Fruit fly (Drosophila melanogaster) whole organism, prepupa: ENCODE measurements around the gene CG17271.

Experiments
- Blimp-1 ChIP-seq: fragments of 200-800 bp; sonication (Bioruptor generic); optimal IDR thresholded peaks from 3 replicates; lab custom pipeline; 2017; ENCODE audit warnings: missing biosample characterization, missing genetic modification characterization, mild to moderate bottlenecking, moderate library complexity, missing genetic modification reagents
- CG10631 ChIP-seq: fragments of 200-800 bp; sonication (Bioruptor generic); optimal IDR thresholded peaks from 2 replicates; lab custom pipeline; 2016; ENCODE audit warnings: missing biosample characterization, missing genetic modification characterization
- CG10669 ChIP-seq: fragments of 200-800 bp; sonication (Bioruptor generic); optimal IDR thresholded peaks from 3 replicates; lab custom pipeline; 2018; ENCODE audit warnings: missing biosample characterization, mild to moderate bottlenecking, missing genetic modification characterization, moderate library complexity
- CG11762 ChIP-seq: fragments of 200-800 bp; sonication (Bioruptor generic); optimal IDR thresholded peaks from 3 replicates; lab custom pipeline; 2016; ENCODE audit warnings: missing biosample characterization, missing genetic modification characterization; ENCODE audit not compliant: insufficient read depth
- CG11902 ChIP-seq: fragments of 200-800 bp; sonication (Bioruptor generic); optimal IDR thresholded peaks from 3 replicates; lab custom pipeline; 2016; ENCODE audit warnings: missing biosample characterization, missing genetic modification characterization
- CG15336 ChIP-seq: fragments of 200-800 bp; sonication (Bioruptor generic); IDR thresholded peaks from 2 replicates; pipeline ENCODE4 v1.3.6; 2022; ENCODE audit warnings: missing biosample characterization, missing genetic modification characterization
- CG1621 ChIP-seq: fragments of 200-800 bp; sonication (Bioruptor generic); optimal IDR thresholded peaks from 3 replicates; lab custom pipeline; 2018; ENCODE audit warnings: missing biosample characterization, mild to moderate bottlenecking, missing genetic modification characterization
- CG16779 ChIP-seq: fragments of 200-800 bp; sonication (Bioruptor generic); optimal IDR thresholded peaks from 3 replicates; lab custom pipeline; 2017; ENCODE audit warnings: missing biosample characterization, mild to moderate bottlenecking, missing genetic modification characterization
- CG3032 ChIP-seq: fragments of 200-800 bp; optimal IDR thresholded peaks from 2 replicates; lab custom pipeline; 2019; ENCODE audit warnings: missing biosample characterization, mild to moderate bottlenecking, missing genetic modification characterization, moderate library complexity
- CG31627 ChIP-seq: fragments of 200-800 bp; sonication (Bioruptor generic); optimal IDR thresholded peaks from 3 replicates; lab custom pipeline; 2016; ENCODE audit warnings: missing biosample characterization, missing genetic modification characterization
- CG32006 ChIP-seq: fragments of 200-800 bp; sonication (Bioruptor generic); optimal IDR thresholded peaks from 3 replicates; lab custom pipeline; 2017; ENCODE audit warnings: missing biosample characterization, mild to moderate bottlenecking, missing genetic modification characterization
- CG34406 ChIP-seq: fragments of 200-800 bp; sonication (Bioruptor generic); optimal IDR thresholded peaks from 3 replicates; lab custom pipeline; 2016; ENCODE audit warnings: missing biosample characterization, missing genetic modification characterization
- CG3919 ChIP-seq: fragments of 200-800 bp; sonication (Bioruptor generic); optimal IDR thresholded peaks from 3 replicates; lab custom pipeline; 2016; ENCODE audit warnings: missing biosample characterization, missing genetic modification characterization
- CG4318 ChIP-seq: fragments of 200-800 bp; sonication (Bioruptor generic); optimal IDR thresholded peaks from 3 replicates; lab custom pipeline; 2017; ENCODE audit warnings: missing biosample characterization, mild to moderate bottlenecking, missing genetic modification characterization
- CG6163 ChIP-seq: fragments of 200-800 bp; sonication (Bioruptor generic); IDR thresholded peaks from 3 replicates; pipeline ENCODE4 v1.3.6; 2022; ENCODE audit warnings: missing biosample characterization, missing genetic modification characterization
- CG6792 ChIP-seq: fragments of 200-800 bp; sonication (Bioruptor generic); optimal IDR thresholded peaks from 3 replicates; lab custom pipeline; 2016; ENCODE audit warnings: missing biosample characterization, missing genetic modification characterization
- CG6808 ChIP-seq: fragments of 200-800 bp; sonication (Bioruptor generic); optimal IDR thresholded peaks from 3 replicates; lab custom pipeline; 2017; ENCODE audit warnings: missing biosample characterization, missing genetic modification characterization, mild to moderate bottlenecking, moderate library complexity, missing genetic modification reagents
- CG6854 ChIP-seq: fragments of 200-800 bp; sonication (Bioruptor generic); optimal IDR thresholded peaks from 2 replicates; lab custom pipeline; 2017; ENCODE audit warnings: missing biosample characterization, mild to moderate bottlenecking, missing genetic modification characterization
- CG7368 ChIP-seq: fragments of 200-800 bp; sonication (Bioruptor generic); optimal IDR thresholded peaks from 3 replicates; lab custom pipeline; 2016; ENCODE audit warnings: missing biosample characterization, missing genetic modification characterization
- CG8119 ChIP-seq: fragments of 200-800 bp; sonication (Bioruptor generic); IDR thresholded peaks from 3 replicates; pipeline ENCODE4 v1.3.6; 2022; ENCODE audit warnings: missing biosample characterization, missing genetic modification characterization
- CG8319 ChIP-seq: fragments of 200-800 bp; sonication (Bioruptor generic); optimal IDR thresholded peaks from 3 replicates; lab custom pipeline; 2016; ENCODE audit warnings: missing biosample characterization, missing genetic modification characterization
- Eip75B ChIP-seq: fragments of 200-800 bp; sonication (Bioruptor generic); optimal IDR thresholded peaks from 3 replicates; lab custom pipeline; 2016; ENCODE audit warnings: missing biosample characterization, missing genetic modification characterization
- Eip78C ChIP-seq: fragments of 200-800 bp; sonication (Bioruptor generic); peaks from one replicate; lab custom pipeline; 2016; ENCODE audit warnings: missing biosample characterization, missing genetic modification characterization
- Eip93F ChIP-seq: fragments of 200-800 bp; sonication (Bioruptor generic); optimal IDR thresholded peaks from 2 replicates; lab custom pipeline; 2016; ENCODE audit warnings: missing biosample characterization, mild to moderate bottlenecking, missing genetic modification characterization
- Ets21C ChIP-seq: fragments of 200-800 bp; sonication (Bioruptor generic); optimal IDR thresholded peaks from 3 replicates; lab custom pipeline; 2016; ENCODE audit warnings: missing biosample characterization, missing genetic modification characterization
- Ets96B ChIP-seq: fragments of 200-800 bp; optimal IDR thresholded peaks from 2 replicates; lab custom pipeline; 2019; ENCODE audit warnings: missing biosample characterization, mild to moderate bottlenecking, missing genetic modification characterization, moderate library complexity
- Gug ChIP-seq: fragments of 200-800 bp; sonication (Bioruptor generic); IDR thresholded peaks from 2 replicates; pipeline ENCODE4 v1.3.6; 2022; ENCODE audit warnings: missing biosample characterization, missing genetic modification characterization
- Hr38 ChIP-seq: sonication (Bioruptor generic); optimal IDR thresholded peaks from 2 replicates; lab custom pipeline; 2016; ENCODE audit warnings: missing biosample characterization, missing genetic modification characterization
- Hr39 ChIP-seq: fragments of 200-800 bp; sonication (Bioruptor generic); optimal IDR thresholded peaks from 2 replicates; lab custom pipeline; 2016; ENCODE audit warnings: missing biosample characterization, missing genetic modification characterization
- Hr4 ChIP-seq: fragments of 200-800 bp; sonication (Bioruptor generic); optimal IDR thresholded peaks from 3 replicates; lab custom pipeline; 2016; ENCODE audit warnings: missing biosample characterization, missing genetic modification characterization
- Met ChIP-seq: fragments of 200-800 bp; sonication (Bioruptor generic); optimal IDR thresholded peaks from 3 replicates; lab custom pipeline; 2016; ENCODE audit warnings: missing biosample characterization, missing genetic modification characterization
- OdsH ChIP-seq: fragments of 200-800 bp; sonication (Bioruptor generic); optimal IDR thresholded peaks from 3 replicates; lab custom pipeline; 2016; ENCODE audit warnings: missing biosample characterization, missing genetic modification characterization
- Smox ChIP-seq: fragments of 200-800 bp; sonication (Bioruptor generic); optimal IDR thresholded peaks from 3 replicates; lab custom pipeline; 2016; ENCODE audit warnings: missing biosample characterization, missing genetic modification characterization
- Sox102F ChIP-seq: fragments of 200-800 bp; sonication (Bioruptor generic); optimal IDR thresholded peaks from 2 replicates; lab custom pipeline; 2016; ENCODE audit warnings: missing biosample characterization, mild to moderate bottlenecking, missing genetic modification characterization
- Sox15 ChIP-seq: fragments of 200-800 bp; sonication (Bioruptor generic); optimal IDR thresholded peaks from 3 replicates; lab custom pipeline; 2016; ENCODE audit warnings: missing biosample characterization, missing genetic modification characterization
- acj6 ChIP-seq: fragments of 200-800 bp; sonication (Bioruptor generic); optimal IDR thresholded peaks from 3 replicates; lab custom pipeline; 2016; ENCODE audit warnings: missing biosample characterization, missing genetic modification characterization
- cyc ChIP-seq: fragments of 200-800 bp; sonication (Bioruptor generic); optimal IDR thresholded peaks from 3 replicates; lab custom pipeline; 2016; ENCODE audit warnings: missing biosample characterization, missing genetic modification characterization
- dsx ChIP-seq: fragments of 200-800 bp; optimal IDR thresholded peaks from 3 replicates; lab custom pipeline; 2019; ENCODE audit warnings: missing biosample characterization, mild to moderate bottlenecking, missing genetic modification characterization, moderate library complexity; ENCODE audit not compliant: poor library complexity, severe bottlenecking
- eg ChIP-seq: fragments of 200-800 bp; sonication (Bioruptor generic); IDR thresholded peaks from 3 replicates; pipeline ENCODE4 v1.3.6; 2022; ENCODE audit warnings: missing biosample characterization, missing genetic modification characterization
- esn ChIP-seq: fragments of 200-800 bp; sonication (Bioruptor generic); optimal IDR thresholded peaks from 2 replicates; lab custom pipeline; 2016; ENCODE audit warnings: missing biosample characterization, mild to moderate bottlenecking, missing genetic modification characterization, moderate library complexity
- fd59A ChIP-seq: fragments of 200-800 bp; sonication (Bioruptor generic); optimal IDR thresholded peaks from 2 replicates; lab custom pipeline; 2017; ENCODE audit warnings: missing biosample characterization, mild to moderate bottlenecking, missing genetic modification characterization, missing genetic modification reagents
- fd85E ChIP-seq: fragments of 200-800 bp; sonication (Bioruptor generic); optimal IDR thresholded peaks from 3 replicates; lab custom pipeline; 2016; ENCODE audit warnings: missing biosample characterization, missing genetic modification characterization
- fkh ChIP-seq: fragments of 200-800 bp; sonication (Bioruptor generic); optimal IDR thresholded peaks from 3 replicates; lab custom pipeline; 2017; ENCODE audit warnings: missing biosample characterization, mild to moderate bottlenecking, missing genetic modification characterization, moderate library complexity
- lz ChIP-seq: fragments of 200-800 bp; sonication (Bioruptor generic); optimal IDR thresholded peaks from 3 replicates; lab custom pipeline; 2016; ENCODE audit warnings: missing biosample characterization, missing genetic modification characterization
- net ChIP-seq: fragments of 200-800 bp; sonication (Bioruptor generic); optimal IDR thresholded peaks from 3 replicates; lab custom pipeline; 2016; ENCODE audit warnings: missing biosample characterization, missing genetic modification characterization
- pdm3 ChIP-seq: fragments of 200-800 bp; sonication (Bioruptor generic); optimal IDR thresholded peaks from 3 replicates; lab custom pipeline; 2016; ENCODE audit warnings: missing biosample characterization, missing genetic modification characterization
- salr ChIP-seq, 2 experiments: fragments of 200-800 bp; sonication (Bioruptor generic); optimal IDR thresholded peaks; 3 replicates each; lab custom pipeline; 2016 to 2018; ENCODE audit warnings: missing biosample characterization in 2 of 2, missing genetic modification characterization in 2 of 2, mild to moderate bottlenecking in 1 of 2
- spab ChIP-seq: fragments of 200-800 bp; sonication (Bioruptor generic); optimal IDR thresholded peaks from 2 replicates; lab custom pipeline; 2017; ENCODE audit warnings: missing biosample characterization, mild to moderate bottlenecking, missing genetic modification characterization, missing genetic modification reagents
- ss ChIP-seq, 2 experiments: fragments of 200-800 bp; sonication (Bioruptor generic); optimal IDR thresholded peaks; 2 replicates in 1 of 2; 3 replicates in 1 of 2; lab custom pipeline; 2017 to 2018; ENCODE audit warnings: mild to moderate bottlenecking in 2 of 2, missing biosample characterization in 2 of 2, missing genetic modification characterization in 2 of 2, moderate library complexity in 1 of 2
- svp ChIP-seq: fragments of 200-800 bp; sonication (Bioruptor generic); peaks from one replicate; lab custom pipeline; 2016; ENCODE audit warnings: missing biosample characterization, missing genetic modification characterization
- topi ChIP-seq: fragments of 200-800 bp; sonication (Bioruptor generic); optimal IDR thresholded peaks from 3 replicates; lab custom pipeline; 2016; ENCODE audit warnings: missing biosample characterization, missing genetic modification characterization
- vri ChIP-seq: fragments of 200-800 bp; sonication (Bioruptor generic); optimal IDR thresholded peaks from 3 replicates; lab custom pipeline; 2016; ENCODE audit warnings: missing biosample characterization, mild to moderate bottlenecking, missing genetic modification characterization

The CG17271 gene

dm6 chr3R:20773174-20773573 lies 48.5 kb downstream of the CG17271 start:
- TF ChIP-seq svp (GFP tag; lab: Kevin White, UChicago) (peak; percentile 69), topi (GFP tag; lab: Kevin White, UChicago) (no peak), Hr4 (GFP tag; lab: Kevin White, UChicago) (peak; percentile 11), CG7368 (GFP tag; lab: Kevin White, UChicago) (peak; percentile 63), CG11762 (no peak), fkh (no peak), CG11902 (no peak), acj6 (GFP tag; lab: Kevin White, UChicago) (peak; percentile 39), Sox102F (peak; percentile 8), Hr39 (GFP tag; lab: Kevin White, UChicago) (no peak), Eip75B (GFP tag; lab: Kevin White, UChicago) (peak; percentile 65), dsx (peak; percentile 31), Smox (no peak), Blimp-1 (GFP tag; lab: Kevin White, UChicago) (no peak), Met (GFP tag; lab: Kevin White, UChicago) (peak; percentile 24), CG6808 (GFP tag; lab: Kevin White, UChicago) (peak; percentile 51), CG31627 (GFP tag; lab: Kevin White, UChicago) (no peak), Hr38 (GFP tag; lab: Kevin White, UChicago) (no peak), OdsH (GFP tag; lab: Kevin White, UChicago) (peak; percentile 30), salr (GFP tag; optimal IDR thresholded peaks at IDR 0.05; lab: Kevin White, UChicago) (no peak), CG34406 (GFP tag; lab: Kevin White, UChicago) (no peak), esn (GFP tag; lab: Kevin White, UChicago) (peak; percentile 39), CG8319 (no peak), cyc (peak; percentile 0), CG6163 (0 out of 3 replicates have a peak, but pooled peaks have one; percentile 52), CG10631 (peak; percentile 46), Eip93F (GFP tag; lab: Kevin White, UChicago) (no peak), CG16779 (tag; lab: Kevin White, UChicago) (no peak), ss (GFP tag; optimal IDR thresholded peaks at IDR 0.05; lab: Kevin White, UChicago) (peak; percentile 56 to 64), CG6792 (GFP tag; lab: Kevin White, UChicago) (peak; percentile 42), vri (GFP tag; lab: Kevin White, UChicago) (no peak), CG8119 (GFP tag; lab: Robert Waterston, UW) (0 out of 3 replicates have a peak, but pooled peaks have one; percentile 17), Eip78C (GFP tag; lab: Kevin White, UChicago) (peak; percentile 86), Ets96B (tag; lab: Kevin White, UChicago) (peak; percentile 47), CG1621 (tag; lab: Kevin White, UChicago) (peak; percentile 43), CG6854 (GFP tag; lab: Kevin White, UChicago) (no peak), CG10669 (GFP tag; lab: Kevin White, UChicago) (peak; percentile 67), pdm3 (GFP tag; lab: Kevin White, UChicago) (peak; percentile 53), fd85E (GFP tag; lab: Kevin White, UChicago) (no peak), CG3032 (peak; percentile 40), Sox15 (GFP tag; lab: Kevin White, UChicago) (no peak), Ets21C (no peak), CG15336 (0 out of 2 replicates have a peak, but pooled peaks have one; percentile 35), spab (GFP tag; lab: Kevin White, UChicago) (peak; percentile 36), Gug (GFP tag; lab: Robert Waterston, UW) (no peak), CG32006 (GFP tag; lab: Kevin White, UChicago) (peak; percentile 10), CG4318 (no peak), net (peak; percentile 6), lz (GFP tag; lab: Kevin White, UChicago) (peak; percentile 27), fd59A (GFP tag; lab: Kevin White, UChicago) (peak; percentile 17), CG3919 (GFP tag; lab: Kevin White, UChicago) (peak; percentile 59), eg (GFP tag; lab: Robert Waterston, UW) (no peak; the same call in 2 of the 3 replicates)
